Comparison of ENCODE assay signal across 6 worm cellular contexts in genomic region chrIV:4396052-4396821, ce11.
TF ChIP-seq lines count a peak whose summit lies in the region.

No protein-coding gene starts in this region.

TF ChIP-seq in whole organism, L1 larva, 84 proteins besides CTCF, POLR2A, EP300 and RAD21 (continues in another document):
- TF ChIP-seq lsy-2 (tag; optimal IDR thresholded peaks at IDR 0.05; lab: Kevin White, UChicago) (no peak), ztf-4 (tag; optimal IDR thresholded peaks at IDR 0.05; lab: Kevin White, UChicago) (peak; percentile 42), tbx-2 (tag; optimal IDR thresholded peaks at IDR 0.05; lab: Kevin White, UChicago) (no peak), pax-3 (tag; optimal IDR thresholded peaks at IDR 0.05; lab: Kevin White, UChicago) (no peak), ztf-11 (tag; optimal IDR thresholded peaks at IDR 0.05; lab: Kevin White, UChicago) (no peak), lin-15B (tag; optimal IDR thresholded peaks at IDR 0.05; lab: Kevin White, UChicago) (no peak), snpc-4 (tag; optimal IDR thresholded peaks at IDR 0.05; lab: Kevin White, UChicago) (no peak), elt-3 (tag; optimal IDR thresholded peaks at IDR 0.05; lab: Kevin White, UChicago) (peak in 1 of 6 experiments; percentile 60), nhr-20 (tag; optimal IDR thresholded peaks at IDR 0.05; lab: Kevin White, UChicago) (peak; percentile 20), fkh-4 (tag; optimal IDR thresholded peaks at IDR 0.05; lab: Kevin White, UChicago; ENCODE audit: borderline replicate concordance) (no peak), snu-23 (GFP tag; optimal IDR thresholded peaks at IDR 0.05; lab: Kevin White, UChicago) (peak; percentile 42), lin-39 (tag; optimal IDR thresholded peaks at IDR 0.05; lab: Kevin White, UChicago) (no peak), nhr-85 (tag; lab: Kevin White, UChicago) (peak; percentile 81), alr-1 (tag; optimal IDR thresholded peaks at IDR 0.05; lab: Kevin White, UChicago; ENCODE audit: borderline replicate concordance) (no peak), sup-37 (GFP tag; optimal IDR thresholded peaks at IDR 0.05; lab: Kevin White, UChicago) (no peak)

TF ChIP-seq in whole organism, L2 larva, 48 proteins besides CTCF, POLR2A, EP300 and RAD21:
- TF ChIP-seq alr-1 (tag; optimal IDR thresholded peaks at IDR 0.05; lab: Kevin White, UChicago) = no peak
- TF ChIP-seq nhr-21 (tag; optimal IDR thresholded peaks at IDR 0.05; lab: Kevin White, UChicago) = peak; percentile 38
- TF ChIP-seq blmp-1 (tag; optimal IDR thresholded peaks at IDR 0.05; lab: Kevin White, UChicago; ENCODE audit: insufficient read depth) = peak; percentile 59
- no peak for TF ChIP-seq lin-39 (tag; optimal IDR thresholded peaks at IDR 0.05; lab: Kevin White, UChicago)
- no peak for TF ChIP-seq ceh-82 (tag; optimal IDR thresholded peaks at IDR 0.05; lab: Kevin White, UChicago)
- peak; percentile 51 for TF ChIP-seq nhr-25 (tag; optimal IDR thresholded peaks at IDR 0.05; lab: Kevin White, UChicago)
- TF ChIP-seq sma-3 (GFP tag; optimal IDR thresholded peaks at IDR 0.05; lab: Kevin White, UChicago) = peak; percentile 9
- TF ChIP-seq fos-1 (tag; optimal IDR thresholded peaks at IDR 0.05; lab: Kevin White, UChicago) = peak; percentile 34
- no peak for TF ChIP-seq elt-1 (tag; optimal IDR thresholded peaks at IDR 0.05; lab: Kevin White, UChicago)
TF ChIP-seq in whole organism, L2 larva: peak in this region for 5.

TF ChIP-seq in whole organism, L3 larva, 47 proteins besides CTCF, POLR2A, EP300 and RAD21 (continues in another document):
- TF ChIP-seq ceh-9 (tag; optimal IDR thresholded peaks at IDR 0.05; lab: Kevin White, UChicago) (no peak), zag-1 (tag; optimal IDR thresholded peaks at IDR 0.05; lab: Kevin White, UChicago) (no peak), egl-5 (tag; optimal IDR thresholded peaks at IDR 0.05; lab: Kevin White, UChicago) (no peak), pqm-1 (tag; optimal IDR thresholded peaks at IDR 0.05; lab: Kevin White, UChicago) (no peak), nhr-25 (tag; optimal IDR thresholded peaks at IDR 0.05; lab: Kevin White, UChicago) (peak; percentile 89), nhr-11 (tag; optimal IDR thresholded peaks at IDR 0.05; lab: Kevin White, UChicago) (no peak), fkh-10 (GFP tag; optimal IDR thresholded peaks at IDR 0.05; lab: Kevin White, UChicago) (no peak), ama-1 (optimal IDR thresholded peaks at IDR 0.05; lab: Kevin White, UChicago) (no peak), elt-2 (tag; optimal IDR thresholded peaks at IDR 0.05; lab: Kevin White, UChicago) (no peak), nhr-67 (tag; optimal IDR thresholded peaks at IDR 0.05; lab: Kevin White, UChicago) (no peak), nhr-23 (tag; optimal IDR thresholded peaks at IDR 0.05; lab: Kevin White, UChicago) (peak; percentile 53), unc-62 (GFP tag; optimal IDR thresholded peaks at IDR 0.05; lab: Kevin White, UChicago) (no peak), eor-1 (tag; optimal IDR thresholded peaks at IDR 0.05; lab: Kevin White, UChicago) (no peak), ztf-4 (tag; optimal IDR thresholded peaks at IDR 0.05; lab: Kevin White, UChicago) (no peak), daf-12 (tag; optimal IDR thresholded peaks at IDR 0.05; lab: Kevin White, UChicago) (no peak), skn-1 (tag; optimal IDR thresholded peaks at IDR 0.05; lab: Kevin White, UChicago) (no peak), egl-27 (tag; optimal IDR thresholded peaks at IDR 0.05; lab: Kevin White, UChicago) (no peak), nhr-12 (tag; optimal IDR thresholded peaks at IDR 0.05; lab: Kevin White, UChicago) (no peak)

TF ChIP-seq in whole organism, L4 larva, 104 proteins besides CTCF, POLR2A, EP300 and RAD21:
- TF ChIP-seq php-3 (GFP tag; IDR thresholded peaks at IDR 0.05; lab: Robert Waterston, UW) = no peak
- peak; percentile 92 for TF ChIP-seq aha-1 (tag; lab: Kevin White, UChicago)
- TF ChIP-seq mep-1 (tag; optimal IDR thresholded peaks at IDR 0.05; lab: Kevin White, UChicago) = peak; percentile 4
- TF ChIP-seq dmd-6 (GFP tag; IDR thresholded peaks at IDR 0.05; lab: Robert Waterston, UW) = no peak
- TF ChIP-seq unc-62 (GFP tag; optimal IDR thresholded peaks at IDR 0.05 in 1 of 2; lab: Kevin White, UChicago) = peak in 1 of 2 experiments; percentile 17
- no peak for TF ChIP-seq unc-62 (tag; optimal IDR thresholded peaks at IDR 0.05; lab: Kevin White, UChicago)
- TF ChIP-seq nhr-28 (tag; optimal IDR thresholded peaks at IDR 0.05; lab: Kevin White, UChicago) = peak; percentile 70
- peak; percentile 25; the same call in 1 of the 2 replicates for TF ChIP-seq set-16 (GFP tag; IDR thresholded peaks at IDR 0.05; lab: Robert Waterston, UW)
- peak; percentile 57 for TF ChIP-seq hlh-11 (tag; optimal IDR thresholded peaks at IDR 0.05; lab: Kevin White, UChicago)
- TF ChIP-seq mxl-3 (GFP tag; optimal IDR thresholded peaks at IDR 0.05; lab: Kevin White, UChicago) = peak; percentile 43
- peak in 1 of 2 experiments; percentile 15 for TF ChIP-seq mdl-1 (tag; optimal IDR thresholded peaks at IDR 0.05; lab: Kevin White, UChicago)
- peak in 1 of 2 experiments; percentile 2 for TF ChIP-seq lsy-2 (tag; optimal IDR thresholded peaks at IDR 0.05; lab: Kevin White, UChicago)
- no peak for TF ChIP-seq pqm-1 (tag; optimal IDR thresholded peaks at IDR 0.05; lab: Kevin White, UChicago)

TF ChIP-seq in whole organism, late embryonic, 69 proteins besides CTCF, POLR2A, EP300 and RAD21:
- no peak for TF ChIP-seq gmeb-2 (tag; optimal IDR thresholded peaks at IDR 0.05; lab: Kevin White, UChicago)
- peak; percentile 95 for TF ChIP-seq ceh-34 (tag; optimal IDR thresholded peaks at IDR 0.05; lab: Kevin White, UChicago)

TF ChIP-seq in whole organism, young adult, 124 proteins besides CTCF, POLR2A, EP300 and RAD21:
- no peak for TF ChIP-seq dpff-1 (tag; optimal IDR thresholded peaks at IDR 0.05; lab: Kevin White, UChicago)
- no peak for TF ChIP-seq T26A5.8 (tag; optimal IDR thresholded peaks at IDR 0.05; lab: Kevin White, UChicago)
- no peak for TF ChIP-seq F49E8.2 (tag; optimal IDR thresholded peaks at IDR 0.05; lab: Kevin White, UChicago; ENCODE audit: insufficient read depth)
- TF ChIP-seq chd-7 (tag; optimal IDR thresholded peaks at IDR 0.05; lab: Kevin White, UChicago) = no peak
- no peak for TF ChIP-seq T07F8.4 (tag; optimal IDR thresholded peaks at IDR 0.05; lab: Kevin White, UChicago)
- no peak for TF ChIP-seq F52B5.7 (tag; optimal IDR thresholded peaks at IDR 0.05; lab: Kevin White, UChicago)
- TF ChIP-seq pbrm-1 (GFP tag; IDR thresholded peaks at IDR 0.05; lab: Robert Waterston, UW) = no peak
- no peak for TF ChIP-seq bed-1 (GFP tag; IDR thresholded peaks at IDR 0.05; lab: Robert Waterston, UW)
- TF ChIP-seq Y53F4B.3 (GFP tag; IDR thresholded peaks at IDR 0.05; lab: Robert Waterston, UW) = no peak
- no peak for TF ChIP-seq cebp-2 (GFP tag; IDR thresholded peaks at IDR 0.05; lab: Robert Waterston, UW)
- no peak for TF ChIP-seq ceh-40 (GFP tag; IDR thresholded peaks at IDR 0.05; lab: Robert Waterston, UW)
- TF ChIP-seq madf-3 (GFP tag; IDR thresholded peaks at IDR 0.05; lab: Robert Waterston, UW) = 0 out of 2 replicates have a peak, but pooled peaks have one; percentile 8
- TF ChIP-seq F57C9.4 (tag; optimal IDR thresholded peaks at IDR 0.05; lab: Kevin White, UChicago) = no peak
- TF ChIP-seq die-1 (tag; optimal IDR thresholded peaks at IDR 0.05; lab: Kevin White, UChicago) = no peak
- TF ChIP-seq F57A8.1 (GFP tag; optimal IDR thresholded peaks at IDR 0.05; lab: Kevin White, UChicago) = no peak
- TF ChIP-seq Y79H2A.3 (GFP tag; conservative IDR thresholded peaks at IDR 0.05; lab: Robert Waterston, UW) = no peak
- no peak for TF ChIP-seq Y56A3A.18 (GFP tag; IDR thresholded peaks at IDR 0.05; lab: Robert Waterston, UW)
- TF ChIP-seq zfh-2 (GFP tag; conservative IDR thresholded peaks at IDR 0.05; lab: Robert Waterston, UW) = no peak
- no peak for TF ChIP-seq K11D2.4 (GFP tag; IDR thresholded peaks at IDR 0.05; lab: Robert Waterston, UW)
- TF ChIP-seq egl-18 (GFP tag; IDR thresholded peaks at IDR 0.05; lab: Robert Waterston, UW) = no peak
- TF ChIP-seq mxl-1 (tag; optimal IDR thresholded peaks at IDR 0.05; lab: Kevin White, UChicago) = no peak
- 0 out of 2 replicates have a peak, but pooled peaks have one; percentile 11 for TF ChIP-seq lin-26 (GFP tag; IDR thresholded peaks at IDR 0.05; lab: Robert Waterston, UW)
- TF ChIP-seq lir-1 (GFP tag; conservative IDR thresholded peaks at IDR 0.05; lab: Robert Waterston, UW) = no peak
- TF ChIP-seq somi-1 (GFP tag; optimal IDR thresholded peaks at IDR 0.05; lab: Kevin White, UChicago) = peak; percentile 2
- no peak for TF ChIP-seq hsf-1 (GFP tag; IDR thresholded peaks at IDR 0.05; lab: Robert Waterston, UW)
- no peak for TF ChIP-seq ceh-58 (GFP tag; IDR thresholded peaks at IDR 0.05; lab: Robert Waterston, UW)
- TF ChIP-seq egrh-3 (GFP tag; IDR thresholded peaks at IDR 0.05; lab: Robert Waterston, UW) = peak; percentile 25; the same call in 1 of the 2 replicates
- TF ChIP-seq K12H6.12 (tag; optimal IDR thresholded peaks at IDR 0.05; lab: Kevin White, UChicago) = no peak
- TF ChIP-seq hmg-20 (GFP tag; IDR thresholded peaks at IDR 0.05; lab: Robert Waterston, UW) = no peak
- TF ChIP-seq B0336.3 (GFP tag; IDR thresholded peaks at IDR 0.05; lab: Robert Waterston, UW) = no peak
- TF ChIP-seq akir-1 (GFP tag; optimal IDR thresholded peaks at IDR 0.05; lab: Kevin White, UChicago) = no peak
- TF ChIP-seq ceh-100 (GFP tag; IDR thresholded peaks at IDR 0.05; lab: Robert Waterston, UW) = no peak
- no peak for TF ChIP-seq F39B2.1 (GFP tag; IDR thresholded peaks at IDR 0.05; lab: Robert Waterston, UW)
- no peak for TF ChIP-seq ama-1 (optimal IDR thresholded peaks at IDR 0.05; lab: Kevin White, UChicago)
- TF ChIP-seq ama-1 (GFP tag; optimal IDR thresholded peaks at IDR 0.05; lab: Kevin White, UChicago) = no peak
- TF ChIP-seq snpc-3.4 (tag; optimal IDR thresholded peaks at IDR 0.05; lab: Kevin White, UChicago) = no peak
